Worm (Caenorhabditis elegans): ENCODE results near the gene F40B5.2.

The F40B5.2 gene

ce11 chrX:8378312-8378711 lies 10.7 kb downstream of the F40B5.2 start, which contains the start of gene tbc-18:
TSS of gene tbc-18 (plus strand) at chrX:8378557.
- TF ChIP-seq F13C5.2 (tag; optimal IDR thresholded peaks at IDR 0.05) (peak; percentile 34), tbx-37 (GFP tag; conservative IDR thresholded peaks at IDR 0.05) (no peak), tbx-11 (GFP tag; IDR thresholded peaks at IDR 0.05) (no peak), pes-1 (GFP tag; IDR thresholded peaks at IDR 0.05) (no peak)

ce11 chrX:8381651-8382050 lies 14.0 kb downstream of the F40B5.2 start:
- TF ChIP-seq ceh-36 (tag; optimal IDR thresholded peaks at IDR 0.05) = no peak
- TF ChIP-seq flt-1 (GFP tag; IDR thresholded peaks at IDR 0.05) = no peak
- TF ChIP-seq hmg-4 (GFP tag; optimal IDR thresholded peaks at IDR 0.05) = no peak
- no peak for TF ChIP-seq ceh-13 (GFP tag; optimal IDR thresholded peaks at IDR 0.05)
- TF ChIP-seq scrt-1 (GFP tag; IDR thresholded peaks at IDR 0.05) = no peak
- TF ChIP-seq aly-1 (tag; optimal IDR thresholded peaks at IDR 0.05) = no peak
- TF ChIP-seq pes-1 (GFP tag; IDR thresholded peaks at IDR 0.05) = no peak

ce11 chrX:8384642-8385181 lies 17.1 kb downstream of the F40B5.2 start, which contains the start of gene F41D9.2:
TSS of gene F41D9.2 (minus strand) at chrX:8384945.
- TF ChIP-seq aly-1 (tag; optimal IDR thresholded peaks at IDR 0.05) = no peak
- no peak for TF ChIP-seq pes-1 (GFP tag; IDR thresholded peaks at IDR 0.05)
- no peak for TF ChIP-seq hnd-1 (tag; optimal IDR thresholded peaks at IDR 0.05)
- no peak for TF ChIP-seq ceh-13 (GFP tag; optimal IDR thresholded peaks at IDR 0.05)
- TF ChIP-seq tbx-37 (GFP tag; conservative IDR thresholded peaks at IDR 0.05) = no peak
- TF ChIP-seq ets-7 (tag; optimal IDR thresholded peaks at IDR 0.05) = no peak
- no peak for TF ChIP-seq sea-1 (GFP tag; conservative IDR thresholded peaks at IDR 0.05)
- TF ChIP-seq tbx-11 (GFP tag; IDR thresholded peaks at IDR 0.05) = no peak
- no peak for TF ChIP-seq scrt-1 (GFP tag; IDR thresholded peaks at IDR 0.05)

- TF ChIP-seq hnd-1 (tag; optimal IDR thresholded peaks at IDR 0.05) (peak; percentile 70), sea-1 (GFP tag; conservative IDR thresholded peaks at IDR 0.05) (peak; percentile 84), tbx-11 (GFP tag; IDR thresholded peaks at IDR 0.05) (peak; percentile 87), aly-1 (tag; optimal IDR thresholded peaks at IDR 0.05) (peak; percentile 83), hmbx-1 (tag; optimal IDR thresholded peaks at IDR 0.05) (peak; percentile 68), ama-1 (optimal IDR thresholded peaks at IDR 0.05) (no peak), tra-4 (tag; optimal IDR thresholded peaks at IDR 0.05) (peak; percentile 63), B0310.2 (tag; optimal IDR thresholded peaks at IDR 0.05) (peak; percentile 68), flt-1 (GFP tag; IDR thresholded peaks at IDR 0.05) (peak; percentile 92), F13C5.2 (tag; optimal IDR thresholded peaks at IDR 0.05) (peak; percentile 78), pes-1 (GFP tag; IDR thresholded peaks at IDR 0.05) (peak; percentile 93), ets-7 (tag; optimal IDR thresholded peaks at IDR 0.05) (peak; percentile 81), ceh-13 (GFP tag; optimal IDR thresholded peaks at IDR 0.05) (peak; percentile 75), tbx-37 (GFP tag; conservative IDR thresholded peaks at IDR 0.05) (peak; percentile 81), scrt-1 (GFP tag; IDR thresholded peaks at IDR 0.05) (peak; percentile 88), ceh-36 (tag; optimal IDR thresholded peaks at IDR 0.05) (peak; percentile 87), hmg-4 (GFP tag; optimal IDR thresholded peaks at IDR 0.05) (peak; percentile 64)
Observed at ce11 chrX:8386068-8386851, 18.6 kb downstream of the F40B5.2 start.

ce11 chrX:8390508-8390907 lies 22.9 kb downstream of the F40B5.2 start:
- TF ChIP-seq F13C5.2 (tag; optimal IDR thresholded peaks at IDR 0.05) (no peak), hnd-1 (tag; optimal IDR thresholded peaks at IDR 0.05) (no peak), tra-4 (tag; optimal IDR thresholded peaks at IDR 0.05) (no peak), pes-1 (GFP tag; IDR thresholded peaks at IDR 0.05) (no peak), ama-1 (optimal IDR thresholded peaks at IDR 0.05) (no peak), aly-1 (tag; optimal IDR thresholded peaks at IDR 0.05) (no peak), flt-1 (GFP tag; IDR thresholded peaks at IDR 0.05) (no peak), ceh-13 (GFP tag; optimal IDR thresholded peaks at IDR 0.05) (no peak), sea-1 (GFP tag; conservative IDR thresholded peaks at IDR 0.05) (no peak), tbx-37 (GFP tag; conservative IDR thresholded peaks at IDR 0.05) (no peak), scrt-1 (GFP tag; IDR thresholded peaks at IDR 0.05) (no peak), B0310.2 (tag; optimal IDR thresholded peaks at IDR 0.05) (no peak), ets-7 (tag; optimal IDR thresholded peaks at IDR 0.05) (no peak), tbx-11 (GFP tag; IDR thresholded peaks at IDR 0.05) (no peak)

ce11 chrX:8391505-8391904 lies 23.9 kb downstream of the F40B5.2 start:
- no peak for TF ChIP-seq F13C5.2 (tag; optimal IDR thresholded peaks at IDR 0.05)
- no peak for TF ChIP-seq sea-1 (GFP tag; conservative IDR thresholded peaks at IDR 0.05)
- TF ChIP-seq scrt-1 (GFP tag; IDR thresholded peaks at IDR 0.05) = no peak
- no peak for TF ChIP-seq ceh-13 (GFP tag; optimal IDR thresholded peaks at IDR 0.05)
- no peak for TF ChIP-seq tbx-11 (GFP tag; IDR thresholded peaks at IDR 0.05)
- TF ChIP-seq ama-1 (optimal IDR thresholded peaks at IDR 0.05) = no peak
- no peak for TF ChIP-seq ceh-36 (tag; optimal IDR thresholded peaks at IDR 0.05)
- no peak for TF ChIP-seq aly-1 (tag; optimal IDR thresholded peaks at IDR 0.05)
- TF ChIP-seq tbx-37 (GFP tag; conservative IDR thresholded peaks at IDR 0.05) = no peak
- TF ChIP-seq tra-4 (tag; optimal IDR thresholded peaks at IDR 0.05) = no peak

- TF ChIP-seq hmg-4 (GFP tag; optimal IDR thresholded peaks at IDR 0.05) (peak; percentile 24), sea-1 (GFP tag; conservative IDR thresholded peaks at IDR 0.05) (no peak)
Observed at ce11 chrX:8392539-8392996, 24.9 kb downstream of the F40B5.2 start, which contains the start of gene wrk-1. TSS of gene wrk-1 (minus strand) at chrX:8392589.

- TF ChIP-seq B0310.2 (tag; optimal IDR thresholded peaks at IDR 0.05) (no peak), scrt-1 (GFP tag; IDR thresholded peaks at IDR 0.05) (no peak), hnd-1 (tag; optimal IDR thresholded peaks at IDR 0.05) (no peak), aly-1 (tag; optimal IDR thresholded peaks at IDR 0.05) (no peak), ceh-13 (GFP tag; optimal IDR thresholded peaks at IDR 0.05) (no peak), tbx-37 (GFP tag; conservative IDR thresholded peaks at IDR 0.05) (no peak), tra-4 (tag; optimal IDR thresholded peaks at IDR 0.05) (no peak), ets-7 (tag; optimal IDR thresholded peaks at IDR 0.05) (no peak), sea-1 (GFP tag; conservative IDR thresholded peaks at IDR 0.05) (no peak), ama-1 (optimal IDR thresholded peaks at IDR 0.05) (no peak), tbx-11 (GFP tag; IDR thresholded peaks at IDR 0.05) (no peak)
Observed at ce11 chrX:8394279-8394678, 26.6 kb downstream of the F40B5.2 start.
